Worm (Caenorhabditis elegans) whole organism, L3 larva: ENCODE data around the gene sid-1.

ENCODE experiments used
- ZK546.5 ChIP-seq: sonication (generic microtip); optimal IDR thresholded peaks from 2 replicates; lab custom pipeline; 2017; ENCODE audit warnings: missing biosample characterization, missing genetic modification characterization
- aly-2 ChIP-seq: fragments of 150-350 bp; optimal IDR thresholded peaks from 2 replicates; lab custom pipeline; 2014; ENCODE audit warnings: missing biosample characterization, missing genetic modification characterization
- ama-1 ChIP-seq: fragments of 150-350 bp; optimal IDR thresholded peaks from 2 replicates; lab custom pipeline; 2018
- ceh-28 ChIP-seq: fragments of 150-350 bp; optimal IDR thresholded peaks from 2 replicates; lab custom pipeline; 2014; ENCODE audit warnings: missing biosample characterization, missing genetic modification reagents, missing genetic modification characterization
- ceh-82 ChIP-seq: fragments of 150-350 bp; optimal IDR thresholded peaks from 2 replicates; lab custom pipeline; 2014; ENCODE audit warnings: missing biosample characterization, missing genetic modification characterization
- ceh-9 ChIP-seq: sonication (generic microtip); optimal IDR thresholded peaks from 2 replicates; lab custom pipeline; 2018; ENCODE audit warnings: missing biosample characterization, missing genetic modification characterization
- egl-5 ChIP-seq: fragments of 150-350 bp; optimal IDR thresholded peaks from 2 replicates; lab custom pipeline; 2017; ENCODE audit warnings: missing biosample characterization, missing genetic modification reagents, missing genetic modification characterization, inconsistent platforms
- elt-1 ChIP-seq: fragments of 150-350 bp; optimal IDR thresholded peaks from 2 replicates; lab custom pipeline; 2014; ENCODE audit warnings: missing biosample characterization, missing genetic modification characterization
- elt-2 ChIP-seq: sonication (generic microtip); optimal IDR thresholded peaks from 2 replicates; lab custom pipeline; 2016; ENCODE audit warnings: missing genetic modification reagents, mild to moderate bottlenecking, missing genetic modification characterization, missing compliant biosample characterization
- elt-3 ChIP-seq, 3 experiments: fragments of 150-350 bp in 1 of 3; sonication (generic microtip) in 2 of 3; optimal IDR thresholded peaks; 2 replicates in 2 of 3; 4 replicates in 1 of 3; lab custom pipeline; 2014 to 2017; ENCODE audit warnings: missing biosample characterization in 3 of 3, missing genetic modification characterization in 3 of 3
- eor-1 ChIP-seq, 2 experiments: fragments of 150-350 bp; optimal IDR thresholded peaks; 2 replicates each; lab custom pipeline; 2014 to 2018; ENCODE audit warnings: missing biosample characterization in 2 of 2, missing genetic modification characterization in 2 of 2
- fkh-10 ChIP-seq: sonication (generic microtip); optimal IDR thresholded peaks from 2 replicates; lab custom pipeline; 2017; ENCODE audit warnings: missing biosample characterization, missing genetic modification reagents, missing genetic modification characterization
- fkh-2 ChIP-seq: fragments of 150-350 bp; optimal IDR thresholded peaks from 2 replicates; lab custom pipeline; 2014; ENCODE audit warnings: missing biosample characterization, missing genetic modification reagents, missing genetic modification characterization
- hmg-11 ChIP-seq: sonication (generic microtip); optimal IDR thresholded peaks from 2 replicates; lab custom pipeline; 2016; ENCODE audit warnings: missing genetic modification characterization, missing compliant biosample characterization
- lin-15B ChIP-seq: fragments of 150-350 bp; optimal IDR thresholded peaks from 2 replicates; lab custom pipeline; 2014; ENCODE audit warnings: missing biosample characterization, missing genetic modification characterization
- lin-39 ChIP-seq: fragments of 150-350 bp; optimal IDR thresholded peaks from 2 replicates; lab custom pipeline; 2018; ENCODE audit warnings: missing biosample characterization, missing genetic modification reagents, missing genetic modification characterization
- lsy-12 ChIP-seq: sonication (generic microtip); optimal IDR thresholded peaks from 2 replicates; lab custom pipeline; 2016; ENCODE audit warnings: mild to moderate bottlenecking, missing genetic modification characterization, missing compliant biosample characterization
- mdl-1 ChIP-seq: fragments of 150-350 bp; optimal IDR thresholded peaks from 2 replicates; lab custom pipeline; 2014; ENCODE audit warnings: missing biosample characterization, missing genetic modification characterization
- mml-1 ChIP-seq: fragments of 150-350 bp; sonication (generic microtip); optimal IDR thresholded peaks from 3 replicates; lab custom pipeline; 2014; ENCODE audit warnings: missing biosample characterization, missing genetic modification characterization
- nfya-1 ChIP-seq: sonication (generic microtip); optimal IDR thresholded peaks from 2 replicates; lab custom pipeline; 2017; ENCODE audit warnings: missing genetic modification characterization, mild to moderate bottlenecking, missing compliant biosample characterization, antibody characterized with exemption, moderate library complexity; ENCODE audit not compliant: insufficient read depth
- nhr-11 ChIP-seq: fragments of 150-350 bp; optimal IDR thresholded peaks from 2 replicates; lab custom pipeline; 2014; ENCODE audit warnings: missing biosample characterization, missing genetic modification characterization
- nhr-12 ChIP-seq: fragments of 150-350 bp; optimal IDR thresholded peaks from 2 replicates; lab custom pipeline; 2014; ENCODE audit warnings: missing biosample characterization, missing genetic modification characterization
- nhr-23 ChIP-seq: fragments of 150-350 bp; optimal IDR thresholded peaks from 2 replicates; lab custom pipeline; 2014; ENCODE audit warnings: missing biosample characterization, missing genetic modification reagents, missing genetic modification characterization
- nhr-237 ChIP-seq: fragments of 150-350 bp; optimal IDR thresholded peaks from 2 replicates; lab custom pipeline; 2014; ENCODE audit warnings: missing biosample characterization, missing genetic modification characterization
- nhr-67 ChIP-seq: fragments of 150-350 bp; optimal IDR thresholded peaks from 2 replicates; lab custom pipeline; 2014; ENCODE audit warnings: missing biosample characterization, missing genetic modification characterization
- nhr-76 ChIP-seq: fragments of 150-350 bp; sonication (generic microtip); optimal IDR thresholded peaks from 5 replicates; lab custom pipeline; 2014; ENCODE audit warnings: missing biosample characterization, missing genetic modification characterization
- nhr-77 ChIP-seq: fragments of 150-350 bp; optimal IDR thresholded peaks from 2 replicates; lab custom pipeline; 2014; ENCODE audit warnings: missing biosample characterization, missing genetic modification characterization
- pha-4 ChIP-seq: fragments of 150-350 bp; optimal IDR thresholded peaks from 2 replicates; lab custom pipeline; 2014; ENCODE audit warnings: missing biosample characterization, missing genetic modification reagents, missing genetic modification characterization
- pqm-1 ChIP-seq: fragments of 150-350 bp; optimal IDR thresholded peaks from 2 replicates; lab custom pipeline; 2017; ENCODE audit warnings: missing biosample characterization, missing genetic modification characterization, inconsistent platforms
- sea-2 ChIP-seq: fragments of 150-350 bp; sonication (generic microtip); optimal IDR thresholded peaks from 4 replicates; lab custom pipeline; 2014; ENCODE audit warnings: missing biosample characterization, missing genetic modification reagents, missing genetic modification characterization
- skn-1 ChIP-seq: fragments of 150-350 bp; optimal IDR thresholded peaks from 2 replicates; lab custom pipeline; 2014; ENCODE audit warnings: missing biosample characterization, missing genetic modification characterization
- snpc-4 ChIP-seq: fragments of 150-350 bp; optimal IDR thresholded peaks from 2 replicates; lab custom pipeline; 2014; ENCODE audit warnings: missing biosample characterization, missing genetic modification characterization
- tbx-2 ChIP-seq: sonication (generic microtip); optimal IDR thresholded peaks from 2 replicates; lab custom pipeline; 2016; ENCODE audit warnings: mild to moderate bottlenecking, missing genetic modification characterization, missing compliant biosample characterization
- unc-62 ChIP-seq: fragments of 150-350 bp; sonication (generic microtip); optimal IDR thresholded peaks from 4 replicates; lab custom pipeline; 2014; ENCODE audit warnings: missing biosample characterization, missing genetic modification reagents, missing genetic modification characterization
- zag-1 ChIP-seq: fragments of 150-350 bp; optimal IDR thresholded peaks from 2 replicates; lab custom pipeline; 2014; ENCODE audit warnings: missing biosample characterization, missing genetic modification characterization
- ztf-4 ChIP-seq: fragments of 150-350 bp; optimal IDR thresholded peaks from 2 replicates; lab custom pipeline; 2014; ENCODE audit warnings: missing biosample characterization, missing genetic modification characterization

The sid-1 gene

ce11 chrV:5132441-5132840 is 12.7 kb downstream of the sid-1 start, which contains the start of gene F14F9.4:
Gene F14F9.4 (plus strand): TSS chrV:5132741.
- TF ChIP-seq ama-1 (lab: Kevin White, UChicago) (no peak), zag-1 (tag; lab: Kevin White, UChicago) (no peak), nhr-67 (tag; lab: Kevin White, UChicago) (no peak), nfya-1 (tag; lab: Kevin White, UChicago) (no peak), egl-5 (no peak), nhr-77 (tag; lab: Kevin White, UChicago) (no peak), ztf-4 (no peak), fkh-10 (GFP tag; lab: Kevin White, UChicago) (no peak), nhr-237 (tag; lab: Kevin White, UChicago) (no peak), skn-1 (no peak), mdl-1 (tag; lab: Kevin White, UChicago) (no peak), elt-3 (tag; optimal IDR thresholded peaks at IDR 0.05; lab: Kevin White, UChicago) (no peak)
- TF ChIP-seq, all 47 proteins: peak for 0

DNA sequence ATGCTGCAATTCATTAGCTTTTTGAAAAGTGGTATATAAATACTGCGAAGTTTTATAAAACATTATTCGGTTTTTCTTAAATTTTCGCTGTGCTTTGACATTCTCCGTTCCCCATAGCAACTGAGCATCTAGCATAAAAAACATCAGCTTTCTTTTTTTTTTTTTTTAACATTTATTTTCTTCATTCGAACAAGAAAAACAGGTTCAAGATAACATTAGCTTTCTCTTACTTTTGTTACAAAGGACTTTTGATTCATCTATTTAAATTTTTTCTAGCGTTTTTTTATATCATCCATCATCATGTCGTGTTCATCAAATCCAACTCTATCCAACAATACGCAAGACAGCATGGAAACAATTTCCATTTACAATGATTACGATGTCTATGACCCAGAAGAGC is 18.1 kb downstream of the sid-1 start, which contains the start of gene F14F9.3:
F14F9.3 (plus strand) TSS at position 301 of the 400 bp plus-strand sequence.
- TF ChIP-seq pha-4 (tag; lab: Kevin White, UChicago): no peak

ce11 chrV:5143785-5144184 is 24.0 kb downstream of the sid-1 start, which contains the start of gene srh-129:
Gene srh-129 (minus strand): TSS chrV:5143885.
- TF ChIP-seq nhr-23 (tag; lab: Kevin White, UChicago) (no peak), eor-1 (tag; optimal IDR thresholded peaks at IDR 0.05; lab: Kevin White, UChicago) (no peak), nhr-12 (tag; lab: Kevin White, UChicago) (no peak), snpc-4 (tag; lab: Kevin White, UChicago) (no peak), nhr-11 (tag; lab: Kevin White, UChicago) (no peak), pqm-1 (tag; lab: Kevin White, UChicago) (no peak), pha-4 (tag; lab: Kevin White, UChicago) (no peak), ceh-9 (no peak), sea-2 (GFP tag; lab: Kevin White, UChicago) (no peak), ceh-82 (tag; lab: Kevin White, UChicago) (no peak), unc-62 (no peak), fkh-2 (tag; lab: Kevin White, UChicago) (no peak), ZK546.5 (no peak)

- no peak for TF ChIP-seq lin-15B (tag; lab: Kevin White, UChicago)
- no peak for TF ChIP-seq hmg-11 (tag; lab: Kevin White, UChicago)
- TF ChIP-seq sea-2 (GFP tag; lab: Kevin White, UChicago): no peak
- no peak for TF ChIP-seq aly-2 (tag; lab: Kevin White, UChicago)
- no peak for TF ChIP-seq tbx-2 (tag; lab: Kevin White, UChicago)
- no peak for TF ChIP-seq ceh-9
- TF ChIP-seq lin-39 (tag; lab: Kevin White, UChicago): no peak
- no peak for TF ChIP-seq elt-1 (tag; lab: Kevin White, UChicago)
- TF ChIP-seq elt-2 (tag; lab: Kevin White, UChicago): no peak
- no peak for TF ChIP-seq nhr-12 (tag; lab: Kevin White, UChicago)
- TF ChIP-seq ceh-28 (tag; lab: Kevin White, UChicago): no peak
These were observed 24.8 kb downstream of the sid-1 start, which contains the start of gene F14F9.2 for ce11 chrV:5144541-5144940. Gene F14F9.2 (plus strand): TSS chrV:5144841.

DNA sequence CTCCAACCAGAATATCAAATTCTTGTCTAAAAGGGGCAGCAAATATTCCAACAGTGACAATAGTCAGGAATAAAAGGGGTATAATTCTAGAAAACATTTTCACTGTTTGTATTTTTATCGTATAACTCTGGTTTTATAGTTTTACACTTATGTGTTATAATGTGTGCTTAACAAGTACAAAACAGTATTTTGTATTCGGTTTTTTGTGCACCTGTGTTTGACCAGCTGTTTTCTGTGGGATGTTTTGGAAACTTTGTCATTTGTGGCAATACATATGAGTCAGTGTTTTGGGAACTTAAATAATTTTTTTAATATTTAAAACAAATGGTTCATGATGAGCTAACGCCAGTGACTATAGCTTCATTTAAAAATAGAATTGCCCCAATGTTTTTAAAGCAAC is 26.6 kb downstream of the sid-1 start, which contains the start of gene F14F9.6:
F14F9.6 (minus strand) TSS at position 101 of the 400 bp plus-strand sequence.
- no peak for TF ChIP-seq mml-1 (tag; lab: Kevin White, UChicago)
- no peak for TF ChIP-seq nhr-76
- TF ChIP-seq elt-2 (tag; lab: Kevin White, UChicago): no peak
- TF ChIP-seq snpc-4 (tag; lab: Kevin White, UChicago): no peak
- no peak for TF ChIP-seq ceh-28 (tag; lab: Kevin White, UChicago)
- no peak for TF ChIP-seq nhr-77 (tag; lab: Kevin White, UChicago)
- TF ChIP-seq lsy-12 (tag; lab: Kevin White, UChicago): no peak
